Worm (Caenorhabditis elegans): ENCODE measurements around the gene ctsa-1.2.

Gene ctsa-1.2

DNA sequence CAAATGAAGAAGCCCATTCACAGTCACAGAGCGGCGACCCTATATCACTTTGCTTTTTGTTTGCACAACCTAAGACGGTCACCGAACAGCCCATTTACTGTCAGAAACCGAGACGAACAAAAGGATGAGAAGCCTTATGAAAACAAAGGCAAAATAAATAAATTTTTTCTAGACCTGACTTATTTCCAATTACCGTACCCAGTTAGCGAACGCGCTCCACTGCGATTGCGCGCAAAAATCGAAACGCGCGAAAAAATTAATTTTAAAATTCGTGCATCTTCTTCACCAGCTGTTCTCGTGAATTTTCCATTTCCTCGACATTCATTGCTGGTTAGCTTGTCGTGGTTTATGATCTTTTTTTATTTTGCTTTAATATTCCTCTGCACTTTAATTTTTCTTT is 43.3 kb downstream of the ctsa-1.2 start, which contains the start of gene F43G6.16 (continued):
- no peak for TF ChIP-seq rpc-1 (optimal IDR thresholded peaks at IDR 0.05)
- TF ChIP-seq rpc-1 (tag; optimal IDR thresholded peaks at IDR 0.05) = peak; percentile 12
- no peak for TF ChIP-seq repo-1 (tag; optimal IDR thresholded peaks at IDR 0.05)
- no peak for TF ChIP-seq zfh-2 (GFP tag; conservative IDR thresholded peaks at IDR 0.05)
- TF ChIP-seq cebp-2 (GFP tag; IDR thresholded peaks at IDR 0.05) = no peak
- no peak for TF ChIP-seq ccch-3 (GFP tag; optimal IDR thresholded peaks at IDR 0.05)
- TF ChIP-seq lin-35 (GFP tag; optimal IDR thresholded peaks at IDR 0.05) = peak; percentile 54 to 90 (median 58)
- no peak for TF ChIP-seq let-526 (GFP tag; IDR thresholded peaks at IDR 0.05)
- TF ChIP-seq tlf-1 (GFP tag; optimal IDR thresholded peaks at IDR 0.05) = peak; percentile 70
- peak; percentile 95 for TF ChIP-seq F49E8.2 (tag; optimal IDR thresholded peaks at IDR 0.05; ENCODE audit: insufficient read depth)
- TF ChIP-seq hrde-1 (tag; optimal IDR thresholded peaks at IDR 0.05; ENCODE audit: borderline replicate concordance) = peak; percentile 87
- no peak for TF ChIP-seq dpff-1 (tag; optimal IDR thresholded peaks at IDR 0.05)
- TF ChIP-seq dox-1 (GFP tag; IDR thresholded peaks at IDR 0.05) = peak; percentile 89
- no peak for TF ChIP-seq atf-7 (tag; optimal IDR thresholded peaks at IDR 0.05)
- peak; percentile 92 for TF ChIP-seq Y53G8AR.9 (GFP tag; conservative IDR thresholded peaks at IDR 0.05)
- TF ChIP-seq efl-1 (GFP tag; optimal IDR thresholded peaks at IDR 0.05) = peak; percentile 98
- no peak for TF ChIP-seq ceh-27 (GFP tag; optimal IDR thresholded peaks at IDR 0.05)
- no peak for TF ChIP-seq T07F8.4 (tag; optimal IDR thresholded peaks at IDR 0.05)
- TF ChIP-seq dpl-1 (GFP tag; optimal IDR thresholded peaks at IDR 0.05) = peak; percentile 97
- TF ChIP-seq ceh-79 (tag; optimal IDR thresholded peaks at IDR 0.05) = no peak
- TF ChIP-seq ZK185.1 (tag; optimal IDR thresholded peaks at IDR 0.05; ENCODE audit: poor library complexity, severe bottlenecking) = no peak
- TF ChIP-seq snpc-1.1 (tag; optimal IDR thresholded peaks at IDR 0.05; ENCODE audit: insufficient read depth) = peak; percentile 33
- TF ChIP-seq sea-2 (GFP tag; IDR thresholded peaks at IDR 0.05) = no peak
- peak; percentile 89 for TF ChIP-seq F33H1.4 (GFP tag; IDR thresholded peaks at IDR 0.05)
- no peak for TF ChIP-seq T26A5.8 (tag; optimal IDR thresholded peaks at IDR 0.05)
- TF ChIP-seq egl-44 (GFP tag; IDR thresholded peaks at IDR 0.05) = no peak
- TF ChIP-seq sptf-2 (GFP tag; optimal IDR thresholded peaks at IDR 0.05) = no peak
- no peak for TF ChIP-seq F22D6.2 (tag; optimal IDR thresholded peaks at IDR 0.05)
- peak; percentile 82 for TF ChIP-seq rcor-1 (GFP tag; IDR thresholded peaks at IDR 0.05)
- peak; percentile 64 for TF ChIP-seq snpc-1.3 (tag; optimal IDR thresholded peaks at IDR 0.05; ENCODE audit: insufficient read depth)
- no peak for TF ChIP-seq Y67H2A.10 (GFP tag; conservative IDR thresholded peaks at IDR 0.05)
- TF ChIP-seq hmg-1.2 (GFP tag; IDR thresholded peaks at IDR 0.05) = peak; percentile 57
- TF ChIP-seq sdz-38 (tag; optimal IDR thresholded peaks at IDR 0.05) = no peak
- no peak for TF ChIP-seq B0261.1 (tag; optimal IDR thresholded peaks at IDR 0.05)
- peak; percentile 86 for TF ChIP-seq Y95B8A.8 (GFP tag; IDR thresholded peaks at IDR 0.05)
- TF ChIP-seq cebp-1 (GFP tag; IDR thresholded peaks at IDR 0.05) = no peak
- TF ChIP-seq cebp-1 (tag; optimal IDR thresholded peaks at IDR 0.05) = no peak
- TF ChIP-seq lag-1 (GFP tag; IDR thresholded peaks at IDR 0.05) = no peak
- no peak for TF ChIP-seq ama-1 (optimal IDR thresholded peaks at IDR 0.05)
- TF ChIP-seq ama-1 (GFP tag; optimal IDR thresholded peaks at IDR 0.05) = no peak
- TF ChIP-seq mcd-1 (GFP tag; IDR thresholded peaks at IDR 0.05) = peak; percentile 94
- TF ChIP-seq egrh-3 (GFP tag; IDR thresholded peaks at IDR 0.05) = no peak
- no peak for TF ChIP-seq somi-1 (GFP tag; optimal IDR thresholded peaks at IDR 0.05)
- peak; percentile 97 for TF ChIP-seq D2030.7 (GFP tag; IDR thresholded peaks at IDR 0.05)
- TF ChIP-seq bed-2 (GFP tag; IDR thresholded peaks at IDR 0.05) = no peak
- no peak for TF ChIP-seq ztf-6 (GFP tag; IDR thresholded peaks at IDR 0.05)
- TF ChIP-seq snpc-4 (GFP tag; optimal IDR thresholded peaks at IDR 0.05) = peak; percentile 28
- TF ChIP-seq snpc-4 (tag; optimal IDR thresholded peaks at IDR 0.05) = peak; percentile 21 to 63 (median 40)
- TF ChIP-seq chd-7 (tag; optimal IDR thresholded peaks at IDR 0.05) = no peak
- TF ChIP-seq ztf-28 (GFP tag; IDR thresholded peaks at IDR 0.05) = peak; percentile 76; the same call in 1 of the 2 replicates

Data from whole organism, young adult.